Worm (Caenorhabditis elegans) whole organism, mixed stage, embryonic: Measurements from ENCODE around the gene srv-8.

Experiments
- blmp-1 ChIP-seq: fragments of 150-350 bp; optimal IDR thresholded peaks from 2 replicates; lab custom pipeline; 2014; ENCODE audit warnings: missing biosample characterization, missing genetic modification characterization
- ceh-43 ChIP-seq: fragments of 200-800 bp; sonication (Bioruptor generic); optimal IDR thresholded peaks from 2 replicates; lab custom pipeline; 2018; ENCODE audit warnings: mild to moderate bottlenecking, missing genetic modification characterization, moderate library complexity, missing compliant biosample characterization
- elt-3 ChIP-seq: fragments of 150-350 bp; optimal IDR thresholded peaks from 2 replicates; lab custom pipeline; 2014; ENCODE audit warnings: missing biosample characterization, missing genetic modification characterization
- flh-1 ChIP-seq: fragments of 200-800 bp; sonication (Bioruptor generic); optimal IDR thresholded peaks from 2 replicates; lab custom pipeline; 2018; ENCODE audit warnings: mild to moderate bottlenecking, missing genetic modification characterization, moderate library complexity, missing compliant biosample characterization
- lsy-2 ChIP-seq: fragments of 150-350 bp; optimal IDR thresholded peaks from 2 replicates; lab custom pipeline; 2014; ENCODE audit warnings: missing biosample characterization, missing genetic modification characterization
- sem-2 ChIP-seq: fragments of 200-800 bp; sonication (Bioruptor generic); optimal IDR thresholded peaks from 2 replicates; lab custom pipeline; 2018; ENCODE audit warnings: mild to moderate bottlenecking, missing genetic modification characterization, missing compliant biosample characterization
- unc-120 ChIP-seq: sonication (generic microtip); optimal IDR thresholded peaks from 2 replicates; lab custom pipeline; 2017; ENCODE audit warnings: missing genetic modification characterization, missing compliant biosample characterization; ENCODE audit not compliant: poor library complexity, severe bottlenecking

DNA sequence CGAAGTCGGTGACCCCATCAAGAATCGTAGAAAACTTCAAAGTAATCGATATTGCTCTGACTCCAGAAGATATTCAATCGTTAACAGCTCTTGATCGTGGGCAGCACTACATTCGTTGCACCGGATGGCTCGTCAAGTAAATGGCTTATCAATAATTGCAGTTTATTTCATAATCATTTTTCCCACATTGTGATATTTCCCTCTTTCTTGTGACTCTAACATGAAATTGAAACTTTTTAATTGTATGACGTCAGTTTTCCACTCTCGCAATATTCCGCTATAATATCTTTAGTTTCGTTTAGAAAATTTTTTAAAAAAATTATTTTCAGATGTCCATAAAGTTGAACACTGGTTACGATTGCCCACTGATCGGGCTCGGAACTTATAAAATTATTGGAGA, 12.6 kb downstream of the srv-8 start, which contains the start of gene F53F1.3:
- no peak for TF ChIP-seq lsy-2
- TF ChIP-seq ceh-43 (GFP tag; lab: Kevin White, UChicago): no peak
- no peak for TF ChIP-seq unc-120 (tag; lab: Kevin White, UChicago)
- TF ChIP-seq sem-2 (GFP tag; lab: Kevin White, UChicago): no peak
- TF ChIP-seq flh-1 (GFP tag; lab: Kevin White, UChicago): no peak
- TF ChIP-seq elt-3 (tag; lab: Kevin White, UChicago): no peak
- TF ChIP-seq blmp-1: no peak
